Worm (Caenorhabditis elegans) whole organism, L1 larva: ENCODE results near the gene dsl-1.
A peak's percentile ranks its signal among the peaks of the same experiment; 100 is the strongest.

Experiments
- C16A3.4 ChIP-seq: fragments of 150-350 bp; optimal IDR thresholded peaks from 2 replicates; lab custom pipeline; 2014; ENCODE audit warnings: missing biosample characterization, missing genetic modification characterization
- Y116A8C.19 ChIP-seq: sonication (generic microtip); optimal IDR thresholded peaks from 2 replicates; lab custom pipeline; 2016; ENCODE audit warnings: missing compliant biosample characterization, missing genetic modification characterization, borderline replicate concordance
- alr-1 ChIP-seq: fragments of 200-800 bp; sonication (Bioruptor generic); optimal IDR thresholded peaks from 2 replicates; lab custom pipeline; 2018; ENCODE audit warnings: borderline replicate concordance, mild to moderate bottlenecking, missing genetic modification characterization, missing compliant biosample characterization
- aly-2 ChIP-seq: fragments of 150-350 bp; optimal IDR thresholded peaks from 2 replicates; lab custom pipeline; 2014; ENCODE audit warnings: missing biosample characterization, missing genetic modification characterization
- ceh-8 ChIP-seq: fragments of 200-800 bp; sonication (Bioruptor generic); optimal IDR thresholded peaks from 2 replicates; lab custom pipeline; 2018; ENCODE audit warnings: mild to moderate bottlenecking, missing genetic modification characterization, moderate library complexity, missing compliant biosample characterization
- ceh-82 ChIP-seq, 3 experiments: fragments of 150-350 bp in 1 of 3; sonication (generic microtip) in 2 of 3; optimal IDR thresholded peaks; 2 replicates each; lab custom pipeline; 2014 to 2017; ENCODE audit warnings: missing biosample characterization in 3 of 3, missing genetic modification characterization in 3 of 3
- ceh-88 ChIP-seq: fragments of 200-800 bp; sonication (Bioruptor generic); IDR thresholded peaks from 2 replicates; pipeline ENCODE4 v1.3.6; 2022; ENCODE audit warnings: missing genetic modification characterization, missing compliant biosample characterization
- ces-1 ChIP-seq: fragments of 150-350 bp; optimal IDR thresholded peaks from 2 replicates; lab custom pipeline; 2014; ENCODE audit warnings: missing biosample characterization, missing genetic modification reagents, missing genetic modification characterization
- dpl-1 ChIP-seq, 3 experiments: fragments of 150-350 bp in 2 of 3; sonication (generic microtip) in 1 of 3; optimal IDR thresholded peaks; 2 replicates each; lab custom pipeline; 2014 to 2017; ENCODE audit warnings: missing biosample characterization in 3 of 3, missing genetic modification characterization in 3 of 3, missing genetic modification reagents in 3 of 3
- dsc-1 ChIP-seq: sonication (generic microtip); optimal IDR thresholded peaks from 2 replicates; lab custom pipeline; 2016; ENCODE audit warnings: mild to moderate bottlenecking, missing genetic modification characterization, missing compliant biosample characterization
- egl-13 ChIP-seq: sonication (generic microtip); optimal IDR thresholded peaks from 2 replicates; lab custom pipeline; 2016; ENCODE audit warnings: missing genotype, missing genetic modification reagents, missing genetic modification characterization, missing compliant biosample characterization
- egl-27 ChIP-seq, 2 experiments: fragments of 150-350 bp in 1 of 2; sonication (generic microtip); optimal IDR thresholded peaks; 3 replicates each; lab custom pipeline; 2017 to 2018; ENCODE audit warnings: missing biosample characterization in 2 of 2, missing genetic modification characterization in 2 of 2, missing genetic modification reagents in 2 of 2
- elt-3 ChIP-seq, 6 experiments: fragments of 150-350 bp in 1 of 6; sonication (generic microtip); optimal IDR thresholded peaks; 2 replicates each; lab custom pipeline; 2017 to 2018; ENCODE audit warnings: missing biosample characterization in 6 of 6, missing genetic modification characterization in 6 of 6, inconsistent platforms in 1 of 6
- fkh-10 ChIP-seq: sonication (generic microtip); optimal IDR thresholded peaks from 2 replicates; lab custom pipeline; 2017; ENCODE audit warnings: missing biosample characterization, missing genetic modification reagents, missing genetic modification characterization
- fkh-4 ChIP-seq: sonication (generic microtip); optimal IDR thresholded peaks from 2 replicates; lab custom pipeline; 2016; ENCODE audit warnings: missing compliant biosample characterization, missing genetic modification characterization, borderline replicate concordance
- fos-1 ChIP-seq: fragments of 150-350 bp; optimal IDR thresholded peaks from 2 replicates; lab custom pipeline; 2014; ENCODE audit warnings: missing biosample characterization, missing genetic modification characterization
- hlh-17 ChIP-seq: fragments of 200-800 bp; sonication (Bioruptor generic); optimal IDR thresholded peaks from 2 replicates; lab custom pipeline; 2018; ENCODE audit warnings: missing genetic modification characterization, mild to moderate bottlenecking, missing compliant biosample characterization, moderate library complexity, borderline replicate concordance
- hlh-4 ChIP-seq: sonication (generic microtip); optimal IDR thresholded peaks from 2 replicates; lab custom pipeline; 2016; ENCODE audit warnings: mild to moderate bottlenecking, missing genetic modification characterization, missing compliant biosample characterization
- jun-1 ChIP-seq: fragments of 150-350 bp; optimal IDR thresholded peaks from 2 replicates; lab custom pipeline; 2014; ENCODE audit warnings: missing biosample characterization, missing genetic modification reagents, missing genetic modification characterization
- lin-14 ChIP-seq: fragments of 200-800 bp; sonication (Bioruptor generic); optimal IDR thresholded peaks from 2 replicates; lab custom pipeline; 2018; ENCODE audit warnings: mild to moderate bottlenecking, missing genetic modification characterization, moderate library complexity, missing compliant biosample characterization
- lin-15B ChIP-seq: fragments of 150-350 bp; sonication (generic microtip); optimal IDR thresholded peaks from 3 replicates; lab custom pipeline; 2014; ENCODE audit warnings: missing biosample characterization, missing genetic modification characterization
- lin-35 ChIP-seq, 2 experiments: fragments of 150-350 bp; optimal IDR thresholded peaks; 2 replicates each; lab custom pipeline; 2014; ENCODE audit warnings: missing biosample characterization in 2 of 2, missing genetic modification characterization in 2 of 2, missing genetic modification reagents in 2 of 2
- lin-39 ChIP-seq: fragments of 150-350 bp; optimal IDR thresholded peaks from 2 replicates; lab custom pipeline; 2014; ENCODE audit warnings: missing biosample characterization, missing genetic modification reagents, missing genetic modification characterization
- lir-3 ChIP-seq: sonication (generic microtip); optimal IDR thresholded peaks from 2 replicates; lab custom pipeline; 2016; ENCODE audit warnings: mild to moderate bottlenecking, missing genetic modification characterization, moderate library complexity, missing compliant biosample characterization; ENCODE audit not compliant: poor library complexity
- mab-9 ChIP-seq: fragments of 200-800 bp; sonication (Bioruptor generic); IDR thresholded peaks from 2 replicates; pipeline ENCODE4 v1.3.6; 2022; ENCODE audit warnings: missing genetic modification reagents, missing genetic modification characterization, missing compliant biosample characterization
- mdl-1 ChIP-seq, 2 experiments: fragments of 150-350 bp; optimal IDR thresholded peaks; 2 replicates each; lab custom pipeline; 2014 to 2017; ENCODE audit warnings: missing biosample characterization in 2 of 2, missing genetic modification characterization in 2 of 2, inconsistent platforms in 1 of 2
- mef-2 ChIP-seq: fragments of 150-350 bp; optimal IDR thresholded peaks from 2 replicates; lab custom pipeline; 2014; ENCODE audit warnings: missing biosample characterization, missing genetic modification characterization
- mep-1 ChIP-seq: fragments of 150-350 bp; optimal IDR thresholded peaks from 2 replicates; lab custom pipeline; 2014; ENCODE audit warnings: missing biosample characterization, missing genetic modification characterization
- nhr-11 ChIP-seq: fragments of 150-350 bp; optimal IDR thresholded peaks from 2 replicates; lab custom pipeline; 2014; ENCODE audit warnings: missing biosample characterization, missing genetic modification characterization
- nhr-12 ChIP-seq: sonication (generic microtip); optimal IDR thresholded peaks from 2 replicates; lab custom pipeline; 2017; ENCODE audit warnings: missing biosample characterization, missing genetic modification characterization
- nhr-19 ChIP-seq: fragments of 200-800 bp; sonication (Bioruptor generic); conservative IDR thresholded peaks from 2 replicates; pipeline ENCODE4 v1.3.6; 2022; ENCODE audit warnings: missing genetic modification characterization, missing compliant biosample characterization
- nhr-71 ChIP-seq: sonication (generic microtip); optimal IDR thresholded peaks from 2 replicates; lab custom pipeline; 2016; ENCODE audit warnings: mild to moderate bottlenecking, missing genetic modification characterization, moderate library complexity, missing compliant biosample characterization
- nhr-76 ChIP-seq: sonication (generic microtip); optimal IDR thresholded peaks from 2 replicates; lab custom pipeline; 2017; ENCODE audit warnings: missing biosample characterization, missing genetic modification characterization
- nhr-84 ChIP-seq: sonication (generic microtip); optimal IDR thresholded peaks from 2 replicates; lab custom pipeline; 2017; ENCODE audit warnings: missing biosample characterization, missing genetic modification characterization
- pqm-1 ChIP-seq: sonication (generic microtip); optimal IDR thresholded peaks from 3 replicates; lab custom pipeline; 2017; ENCODE audit warnings: missing biosample characterization, missing genetic modification characterization
- skn-1 ChIP-seq: fragments of 150-350 bp; optimal IDR thresholded peaks from 2 replicates; lab custom pipeline; 2014; ENCODE audit warnings: missing biosample characterization, missing genetic modification characterization
- snu-23 ChIP-seq: sonication (generic microtip); optimal IDR thresholded peaks from 2 replicates; lab custom pipeline; 2016; ENCODE audit warnings: missing genetic modification characterization, missing compliant biosample characterization
- sox-4 ChIP-seq: sonication (generic microtip); optimal IDR thresholded peaks from 2 replicates; lab custom pipeline; 2016; ENCODE audit warnings: missing genetic modification characterization, missing compliant biosample characterization
- sup-37 ChIP-seq: fragments of 200-800 bp; sonication (Bioruptor generic); optimal IDR thresholded peaks from 2 replicates; lab custom pipeline; 2018; ENCODE audit warnings: mild to moderate bottlenecking, missing genetic modification characterization, missing compliant biosample characterization
- swsn-7 ChIP-seq: sonication (generic microtip); optimal IDR thresholded peaks from 2 replicates; lab custom pipeline; 2016; ENCODE audit warnings: missing genetic modification characterization, missing compliant biosample characterization
- tbx-2 ChIP-seq: sonication (generic microtip); optimal IDR thresholded peaks from 2 replicates; lab custom pipeline; 2016; ENCODE audit warnings: missing genetic modification characterization, missing compliant biosample characterization
- tlp-1 ChIP-seq: fragments of 150-350 bp; optimal IDR thresholded peaks from 2 replicates; lab custom pipeline; 2014; ENCODE audit warnings: missing biosample characterization, missing genetic modification characterization
- zag-1 ChIP-seq: fragments of 150-350 bp; optimal IDR thresholded peaks from 2 replicates; lab custom pipeline; 2014; ENCODE audit warnings: missing biosample characterization, missing genetic modification characterization
- zip-4 ChIP-seq: fragments of 200-800 bp; sonication (Bioruptor generic); optimal IDR thresholded peaks from 2 replicates; lab custom pipeline; 2018; ENCODE audit warnings: mild to moderate bottlenecking, missing genetic modification characterization, moderate library complexity, missing compliant biosample characterization
- ztf-11 ChIP-seq, 2 experiments: sonication (generic microtip); optimal IDR thresholded peaks; 2 replicates each; lab custom pipeline; 2016 to 2017; ENCODE audit warnings: missing genetic modification characterization in 2 of 2, missing biosample characterization in 1 of 2, missing compliant biosample characterization in 1 of 2
- ztf-4 ChIP-seq: fragments of 150-350 bp; optimal IDR thresholded peaks from 2 replicates; lab custom pipeline; 2014; ENCODE audit warnings: missing biosample characterization, missing genetic modification characterization

The dsl-1 gene

ce11 chrIV:1239686-1240085 lies 31.8 kb upstream of the dsl-1 start, which contains the start of gene F38A1.8 (continued):
- TF ChIP-seq tlp-1 (tag; lab: Kevin White, UChicago) (no peak), tbx-2 (tag; lab: Kevin White, UChicago) (peak; percentile 61), snu-23 (GFP tag; lab: Kevin White, UChicago) (peak; percentile 74), fos-1 (tag; lab: Kevin White, UChicago) (peak; percentile 9), nhr-76 (tag; lab: Kevin White, UChicago) (no peak), dpl-1 (GFP tag; optimal IDR thresholded peaks at IDR 0.05; lab: Kevin White, UChicago) (peak; percentile 91 to 95 (median 94)), mdl-1 (tag; optimal IDR thresholded peaks at IDR 0.05; lab: Kevin White, UChicago) (peak in 1 of 2 experiments; percentile 81), ztf-4 (tag; lab: Kevin White, UChicago) (no peak), jun-1 (peak; percentile 27), zip-4 (GFP tag; lab: Kevin White, UChicago) (no peak), Y116A8C.19 (tag; lab: Kevin White, UChicago) (no peak), zag-1 (tag; lab: Kevin White, UChicago) (no peak), ceh-8 (GFP tag; lab: Kevin White, UChicago) (no peak), sox-4 (tag; lab: Kevin White, UChicago) (no peak), hlh-4 (tag; lab: Kevin White, UChicago) (no peak), aly-2 (tag; lab: Kevin White, UChicago) (no peak), skn-1 (tag; lab: Kevin White, UChicago) (peak; percentile 36), fkh-10 (GFP tag; lab: Kevin White, UChicago) (no peak), ceh-88 (no peak), ces-1 (GFP tag; lab: Kevin White, UChicago) (no peak), C16A3.4 (tag; lab: Kevin White, UChicago) (peak; percentile 46), mep-1 (tag; lab: Kevin White, UChicago) (peak; percentile 73), nhr-84 (tag; lab: Kevin White, UChicago) (no peak), lin-15B (peak; percentile 69), nhr-19 (GFP tag; lab: Robert Waterston, UW) (peak; percentile 57), lin-14 (no peak), egl-27 (tag; optimal IDR thresholded peaks at IDR 0.05; lab: Kevin White, UChicago) (no peak), elt-3 (tag; optimal IDR thresholded peaks at IDR 0.05; lab: Kevin White, UChicago) (peak in 2 of 6 experiments; percentile 12 to 66), sup-37 (GFP tag; lab: Kevin White, UChicago) (no peak), mef-2 (no peak), nhr-12 (tag; lab: Kevin White, UChicago) (no peak), lin-39 (tag; lab: Kevin White, UChicago) (no peak), hlh-17 (GFP tag; lab: Kevin White, UChicago) (no peak), nhr-71 (no peak), ceh-82 (tag; optimal IDR thresholded peaks at IDR 0.05; lab: Kevin White, UChicago) (peak; percentile 36 to 61 (median 42)), swsn-7 (tag; lab: Kevin White, UChicago) (peak; percentile 42), dsc-1 (tag; lab: Kevin White, UChicago) (peak; percentile 6), alr-1 (no peak), nhr-11 (tag; lab: Kevin White, UChicago) (no peak), ztf-11 (tag; optimal IDR thresholded peaks at IDR 0.05; lab: Kevin White, UChicago) (no peak), lin-35 (GFP tag; optimal IDR thresholded peaks at IDR 0.05; lab: Kevin White, UChicago) (peak; percentile 91 to 96)

ce11 chrIV:1238147-1238546 lies 30.3 kb upstream of the dsl-1 start:
- no peak for TF ChIP-seq lir-3 (tag; lab: Kevin White, UChicago)
- no peak for TF ChIP-seq fkh-4 (tag; lab: Kevin White, UChicago)
- no peak for TF ChIP-seq egl-13 (tag; lab: Kevin White, UChicago)
- no peak for TF ChIP-seq swsn-7 (tag; lab: Kevin White, UChicago)
- no peak for TF ChIP-seq pqm-1
- no peak for TF ChIP-seq ceh-88
- TF ChIP-seq zag-1 (tag; lab: Kevin White, UChicago): no peak
- TF ChIP-seq mab-9: no peak
- TF ChIP-seq, all 84 proteins: peak for 0
